Worm (Caenorhabditis elegans) whole organism, L4/young adult: Measurements from ENCODE around the gene T19H12.15.

Source experiments
- W03F9.2 ChIP-seq: fragments of 150-350 bp; optimal IDR thresholded peaks from 2 replicates; lab custom pipeline; 2014; ENCODE audit warnings: missing biosample characterization, missing genetic modification characterization
- dao-5 ChIP-seq: sonication (generic microtip); optimal IDR thresholded peaks from 2 replicates; lab custom pipeline; 2016; ENCODE audit warnings: missing genotype, missing genetic modification characterization, moderate library complexity, missing compliant biosample characterization
- him-1 ChIP-seq: sonication (generic microtip); optimal IDR thresholded peaks from 2 replicates; lab custom pipeline; 2016; ENCODE audit warnings: missing genotype, missing genetic modification reagents, missing genetic modification characterization, missing compliant biosample characterization

DNA sequence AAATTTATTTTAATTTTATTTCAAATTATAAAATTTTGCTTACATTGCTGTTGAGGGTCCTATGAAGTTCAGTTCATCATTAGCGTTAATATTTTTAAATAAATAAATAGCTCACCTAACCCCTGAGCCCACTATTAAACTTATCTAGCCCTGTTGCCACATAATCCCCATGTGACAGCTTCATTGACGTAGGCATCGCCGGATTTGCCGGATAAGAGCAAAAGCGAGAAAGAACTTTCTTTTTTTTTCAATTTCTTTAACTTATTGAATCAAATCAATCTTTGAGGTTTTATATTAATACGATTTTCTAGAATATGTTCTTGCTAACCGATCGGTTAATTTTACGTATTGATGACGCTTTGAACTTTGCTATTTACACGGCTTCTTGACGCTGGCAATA is 27.2 kb downstream of the T19H12.15 start:
- no peak for TF ChIP-seq him-1 (tag; lab: Kevin White, UChicago)
- TF ChIP-seq W03F9.2 = no peak
- TF ChIP-seq dao-5 (tag; lab: Kevin White, UChicago) = no peak
